Worm (Caenorhabditis elegans) whole organism, midembryonic: ENCODE results near the gene C07A9.5.

Source experiments
- T22C8.4 ChIP-seq: fragments of 200-800 bp; sonication (Bioruptor generic); IDR thresholded peaks from 2 replicates; pipeline ENCODE4 v1.3.6; 2022; ENCODE audit warnings: missing genetic modification characterization, missing compliant biosample characterization
- cog-1 ChIP-seq: sonication (generic microtip); optimal IDR thresholded peaks from 2 replicates; lab custom pipeline; 2016; ENCODE audit warnings: missing genetic modification characterization, missing compliant biosample characterization
- flt-1 ChIP-seq: fragments of 200-800 bp; sonication (Bioruptor generic); IDR thresholded peaks from 2 replicates; pipeline ENCODE4 v1.3.6; 2022; ENCODE audit warnings: missing genetic modification characterization, missing compliant biosample characterization
- klf-2 ChIP-seq: fragments of 200-800 bp; sonication (Bioruptor generic); conservative IDR thresholded peaks from 2 replicates; pipeline ENCODE4 v1.3.6; 2022; ENCODE audit warnings: missing genetic modification reagents, missing genetic modification characterization, missing compliant biosample characterization
- med-1 ChIP-seq: sonication (generic microtip); optimal IDR thresholded peaks from 2 replicates; lab custom pipeline; 2017; ENCODE audit warnings: missing genetic modification characterization, mild to moderate bottlenecking, missing compliant biosample characterization, antibody characterized with exemption, missing genetic modification reagents; ENCODE audit not compliant: insufficient read depth
- ref-1 ChIP-seq: fragments of 200-800 bp; sonication (Bioruptor generic); conservative IDR thresholded peaks from 2 replicates; pipeline ENCODE4 v1.3.6; 2022; ENCODE audit warnings: missing genetic modification reagents, missing genetic modification characterization, missing compliant biosample characterization
- tab-1 ChIP-seq: fragments of 200-800 bp; sonication (Bioruptor generic); IDR thresholded peaks from 2 replicates; pipeline ENCODE4 v1.3.6; 2022; ENCODE audit warnings: missing genetic modification characterization, missing compliant biosample characterization
- ztf-23 ChIP-seq: fragments of 200-800 bp; sonication (Bioruptor generic); IDR thresholded peaks from 2 replicates; pipeline ENCODE4 v1.3.6; 2022; ENCODE audit warnings: missing genetic modification reagents, missing genetic modification characterization, missing compliant biosample characterization
- ztf-29 ChIP-seq: fragments of 200-800 bp; sonication (Bioruptor generic); IDR thresholded peaks from 2 replicates; pipeline ENCODE4 v1.3.6; 2022; ENCODE audit warnings: missing genetic modification reagents, missing genetic modification characterization, missing compliant biosample characterization

The C07A9.5 gene

DNA sequence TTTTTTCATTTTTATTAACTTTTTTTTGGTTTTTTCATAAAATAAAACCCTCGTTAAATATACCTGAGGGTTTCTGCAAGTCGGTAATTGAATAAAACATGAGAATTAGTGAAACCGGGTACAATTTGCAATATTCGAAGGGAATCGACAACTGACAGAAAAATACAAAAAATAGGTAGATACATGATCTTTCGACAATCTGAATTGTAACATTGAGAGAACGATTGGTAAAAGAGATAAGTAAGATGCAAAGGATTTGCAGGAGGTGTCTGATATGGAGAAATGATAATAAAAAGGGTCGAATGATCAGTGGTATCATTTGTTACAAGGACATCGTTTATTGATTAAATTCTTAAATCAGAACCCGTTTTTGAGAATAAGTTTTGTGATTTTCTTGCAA lies 3.8 kb downstream of the C07A9.5 start, which contains the start of gene ugt-60:
ugt-60 (minus strand) TSS at position 233 of the 400 bp plus-strand sequence.
- TF ChIP-seq T22C8.4 (GFP tag; lab: Robert Waterston, UW) (no peak), med-1 (GFP tag; lab: Kevin White, UChicago) (no peak), ztf-23 (GFP tag; lab: Robert Waterston, UW) (no peak), ref-1 (GFP tag; lab: Robert Waterston, UW) (no peak), cog-1 (tag; lab: Kevin White, UChicago) (no peak), klf-2 (no peak), ztf-29 (no peak), tab-1 (GFP tag; lab: Robert Waterston, UW) (no peak), flt-1 (no peak)

DNA sequence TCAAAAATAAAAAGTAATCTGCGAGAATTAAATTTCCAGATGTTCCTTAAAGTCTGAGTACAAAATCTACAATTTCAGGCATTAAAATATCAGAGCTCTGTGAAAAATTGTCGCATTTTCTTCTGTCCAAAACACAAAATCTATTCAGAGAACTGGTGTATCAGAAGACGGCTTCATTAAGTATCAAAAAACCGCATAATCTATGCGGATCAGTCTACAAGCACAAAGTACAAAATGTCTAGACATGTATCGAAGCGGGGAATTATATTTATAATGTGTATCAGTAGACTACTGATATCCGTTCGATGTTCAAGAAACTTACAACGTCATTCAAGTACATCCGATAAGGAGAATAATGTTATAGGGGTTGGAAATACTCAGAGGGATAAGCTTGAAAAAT lies 13.1 kb downstream of the C07A9.5 start:
- TF ChIP-seq ztf-23 (GFP tag; lab: Robert Waterston, UW), result no peak
- TF ChIP-seq tab-1 (GFP tag; lab: Robert Waterston, UW), result no peak
- TF ChIP-seq med-1 (GFP tag; lab: Kevin White, UChicago), result no peak
- TF ChIP-seq ref-1 (GFP tag; lab: Robert Waterston, UW), result no peak
- TF ChIP-seq flt-1, result no peak

- TF ChIP-seq tab-1 (GFP tag; lab: Robert Waterston, UW) (peak; percentile 76; the same call in 1 of the 2 replicates), med-1 (GFP tag; lab: Kevin White, UChicago) (no peak), cog-1 (tag; lab: Kevin White, UChicago) (no peak), klf-2 (no peak), flt-1 (no peak), ztf-23 (GFP tag; lab: Robert Waterston, UW) (no peak), ref-1 (GFP tag; lab: Robert Waterston, UW) (no peak), ztf-29 (0 out of 2 replicates have a peak, but pooled peaks have one; percentile 25), T22C8.4 (GFP tag; lab: Robert Waterston, UW) (no peak)
Measured at ce11 chrIII:9667591-9668265, 14.9 kb downstream of the C07A9.5 start, which contains the start of gene C07A9.9. C07A9.9 (minus strand) TSS chrIII:9667641.

ce11 chrIII:9666668-9667067 lies 16.0 kb downstream of the C07A9.5 start:
- no peak for TF ChIP-seq ztf-23 (GFP tag; lab: Robert Waterston, UW)
- TF ChIP-seq med-1 (GFP tag; lab: Kevin White, UChicago), result no peak

- TF ChIP-seq klf-2, result no peak
- no peak for TF ChIP-seq tab-1 (GFP tag; lab: Robert Waterston, UW)
- no peak for TF ChIP-seq T22C8.4 (GFP tag; lab: Robert Waterston, UW)
- no peak for TF ChIP-seq cog-1 (tag; lab: Kevin White, UChicago)
Measured at ce11 chrIII:9666239-9666638, 16.4 kb downstream of the C07A9.5 start.

ce11 chrIII:9665490-9666179 lies 17.0 kb downstream of the C07A9.5 start:
- TF ChIP-seq klf-2, result no peak
- TF ChIP-seq med-1 (GFP tag; lab: Kevin White, UChicago), result no peak
- no peak for TF ChIP-seq ztf-29
- TF ChIP-seq cog-1 (tag; lab: Kevin White, UChicago), result no peak
- TF ChIP-seq T22C8.4 (GFP tag; lab: Robert Waterston, UW), result no peak
- TF ChIP-seq ref-1 (GFP tag; lab: Robert Waterston, UW), result no peak
- TF ChIP-seq tab-1 (GFP tag; lab: Robert Waterston, UW), result no peak
- no peak for TF ChIP-seq ztf-23 (GFP tag; lab: Robert Waterston, UW)
- TF ChIP-seq flt-1, result no peak

ce11 chrIII:9664484-9665221 lies 18.0 kb downstream of the C07A9.5 start:
- TF ChIP-seq cog-1 (tag; lab: Kevin White, UChicago) (no peak), flt-1 (no peak), ztf-29 (no peak), klf-2 (no peak), ztf-23 (GFP tag; lab: Robert Waterston, UW) (no peak), med-1 (GFP tag; lab: Kevin White, UChicago) (no peak), tab-1 (GFP tag; lab: Robert Waterston, UW) (no peak), T22C8.4 (GFP tag; lab: Robert Waterston, UW) (no peak), ref-1 (GFP tag; lab: Robert Waterston, UW) (no peak)

DNA sequence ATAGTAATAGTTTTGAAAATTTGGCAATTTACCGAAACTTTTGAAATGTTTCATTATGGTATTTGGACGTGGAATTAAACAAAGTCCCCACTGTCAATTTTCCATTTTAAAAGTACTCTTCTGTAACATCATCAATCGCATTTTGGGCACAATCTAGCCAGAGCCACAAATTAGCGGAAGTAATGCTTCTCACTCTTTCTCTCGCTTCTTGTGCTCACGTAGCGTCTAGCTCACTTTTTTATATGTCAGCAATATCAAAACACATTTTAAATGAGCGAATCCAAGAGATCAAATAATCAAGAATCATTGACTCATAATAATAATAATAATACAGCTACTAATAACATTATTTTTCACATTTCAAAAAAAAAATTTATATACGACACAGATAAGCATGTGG lies 18.7 kb downstream of the C07A9.5 start:
- no peak for TF ChIP-seq klf-2

DNA sequence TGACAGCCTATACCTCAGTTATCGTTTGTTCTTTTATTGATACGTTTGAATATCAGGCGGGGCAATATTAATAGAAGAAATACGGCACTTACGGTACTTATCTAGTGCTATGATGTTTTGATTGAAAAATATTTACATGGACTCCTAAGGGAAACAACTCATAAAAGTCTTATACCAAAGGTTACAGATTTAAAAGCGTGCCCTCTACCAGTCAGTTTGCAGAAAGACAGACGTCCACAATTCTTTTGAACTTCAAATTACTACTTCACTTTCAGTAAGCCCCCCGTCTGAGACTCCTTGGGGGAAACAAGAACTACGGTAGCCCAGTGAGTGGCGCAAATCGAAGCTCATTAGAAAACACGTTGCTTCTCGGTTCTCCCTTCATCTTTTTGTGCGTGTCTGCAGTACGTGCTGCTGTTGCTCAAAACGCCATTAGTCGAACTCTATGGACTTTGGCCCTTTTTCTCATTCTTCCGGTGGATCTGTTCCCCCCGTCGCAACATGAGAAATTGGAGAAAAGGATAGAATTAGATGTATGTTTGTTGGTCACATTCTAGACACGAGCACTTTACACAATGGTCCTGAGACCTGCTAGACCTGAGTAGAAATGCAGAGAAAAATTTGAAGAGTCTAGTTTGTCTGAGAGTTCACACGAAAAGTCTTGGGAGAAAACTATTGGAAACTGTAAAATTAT lies 20.2 kb downstream of the C07A9.5 start:
- TF ChIP-seq med-1 (GFP tag; lab: Kevin White, UChicago) (no peak), klf-2 (no peak), ref-1 (GFP tag; lab: Robert Waterston, UW) (no peak), ztf-29 (no peak)
